Fruit fly (Drosophila melanogaster) whole organism, embryonic: ENCODE results near the gene FoxL1.

ENCODE experiments used
- CG10462 ChIP-seq: fragments of 200-800 bp; sonication (Bioruptor generic); optimal IDR thresholded peaks from 2 replicates; lab custom pipeline; 2016; ENCODE audit warnings: missing biosample characterization, missing genetic modification characterization
- CG15011 ChIP-seq: fragments of 200-800 bp; sonication (Bioruptor generic); optimal IDR thresholded peaks from 3 replicates; lab custom pipeline; 2018; ENCODE audit warnings: missing biosample characterization, mild to moderate bottlenecking, missing genetic modification characterization
- CG5180 ChIP-seq: fragments of 200-800 bp; sonication (Bioruptor generic); optimal IDR thresholded peaks from 3 replicates; lab custom pipeline; 2017; ENCODE audit warnings: missing biosample characterization, missing genetic modification characterization, mild to moderate bottlenecking, moderate library complexity, missing genetic modification reagents
- CG7987 ChIP-seq: fragments of 200-800 bp; sonication (Bioruptor generic); optimal IDR thresholded peaks from 2 replicates; lab custom pipeline; 2018; ENCODE audit warnings: missing biosample characterization, mild to moderate bottlenecking, missing genetic modification characterization, moderate library complexity
- dysf ChIP-seq: fragments of 200-800 bp; sonication (Bioruptor generic); IDR thresholded peaks from 3 replicates; pipeline ENCODE4 v1.3.6; 2022; ENCODE audit warnings: missing biosample characterization, missing genetic modification characterization

dm6 chr3L:4003316-4003715, 15.4 kb upstream of the FoxL1 start, which contains the start of gene CG14985:
- TF ChIP-seq CG15011 (GFP tag; lab: Kevin White, UChicago) (no peak), CG7987 (GFP tag; lab: Kevin White, UChicago) (no peak), CG5180 (GFP tag; lab: Kevin White, UChicago) (no peak), dysf (GFP tag; lab: Robert Waterston, UW) (no peak), CG10462 (GFP tag; lab: Kevin White, UChicago) (no peak)
